Fruit fly (Drosophila melanogaster) ovary, adult (tissue): Measurements from ENCODE around the gene Fpgs1.
A peak's percentile ranks its signal among the peaks of the same experiment; 100 is the strongest.

Source experiments
- CG17801 ChIP-seq: fragments of 200-800 bp; optimal IDR thresholded peaks from 2 replicates; lab custom pipeline; 2019; ENCODE audit warnings: missing biosample characterization, mild to moderate bottlenecking, missing genetic modification characterization, moderate library complexity; ENCODE audit not compliant: partially characterized antibody

Gene Fpgs1

dm6 chrX:12623992-12624391 is 12.3 kb downstream of the Fpgs1 start, which contains the start of gene CG15728:
Gene CG15728, plus strand, starts transcription at chrX:12624292.
- TF ChIP-seq CG17801, result no peak

- TF ChIP-seq CG17801, result no peak
Observed at dm6 chrX:12625594-12626274, 14.1 kb downstream of the Fpgs1 start.

- TF ChIP-seq CG17801, result peak; percentile 94
Observed at dm6 chrX:12629564-12629963, 17.9 kb downstream of the Fpgs1 start, which contains the start of the genes Aven and CG2540. Gene Aven, minus strand, starts transcription at chrX:12629640. Gene CG2540, plus strand, starts transcription at chrX:12629878.

dm6 chrX:12631317-12632156 is 19.9 kb downstream of the Fpgs1 start, which contains the start of gene Tomosyn:
Gene Tomosyn, plus strand, starts transcription at chrX:12631605.
- peak; percentile 27 for TF ChIP-seq CG17801

- TF ChIP-seq CG17801, result no peak
Observed at dm6 chrX:12632157-12632422, 20.4 kb downstream of the Fpgs1 start.

- no peak for TF ChIP-seq CG17801
Observed at dm6 chrX:12633204-12633603, 21.5 kb downstream of the Fpgs1 start.

- TF ChIP-seq CG17801, result no peak
Observed at dm6 chrX:12633992-12634391, 22.3 kb downstream of the Fpgs1 start.

- no peak for TF ChIP-seq CG17801
Observed at dm6 chrX:12645361-12645760, 33.7 kb downstream of the Fpgs1 start.

dm6 chrX:12651613-12652012 is 39.9 kb downstream of the Fpgs1 start:
- no peak for TF ChIP-seq CG17801

dm6 chrX:12653574-12653973 is 41.9 kb downstream of the Fpgs1 start, which contains the start of gene CkIalpha:
Gene CkIalpha, plus strand, starts transcription at chrX:12653626.
- TF ChIP-seq CG17801, result peak; percentile 45

dm6 chrX:12654288-12654729 is 42.6 kb downstream of the Fpgs1 start:
- TF ChIP-seq CG17801, result peak; percentile 62

- TF ChIP-seq CG17801, result peak; percentile 38
Observed at dm6 chrX:12658400-12658998, 46.8 kb downstream of the Fpgs1 start.

dm6 chrX:12658999-12659560 is 47.4 kb downstream of the Fpgs1 start, which contains the start of gene Tis11:
Gene Tis11, plus strand, starts transcription at chrX:12659415.
- TF ChIP-seq CG17801, result peak; percentile 40

dm6 chrX:12660030-12660630 is 48.5 kb downstream of the Fpgs1 start:
- TF ChIP-seq CG17801, result peak; percentile 72

dm6 chrX:12661435-12661949 is 49.8 kb downstream of the Fpgs1 start:
- peak; percentile 63 for TF ChIP-seq CG17801
